Worm (Caenorhabditis elegans): ENCODE results near the gene C55A6.3.

ce11 chrV:11506347-11506746 is 7.0 kb downstream of the C55A6.3 start:
- TF ChIP-seq flt-1 (GFP tag; IDR thresholded peaks at IDR 0.05) (no peak), tab-1 (GFP tag; IDR thresholded peaks at IDR 0.05) (no peak), med-1 (GFP tag; optimal IDR thresholded peaks at IDR 0.05; ENCODE audit: insufficient read depth) (no peak), ref-1 (GFP tag; conservative IDR thresholded peaks at IDR 0.05) (no peak), ztf-29 (GFP tag; IDR thresholded peaks at IDR 0.05) (no peak)
